Worm (Caenorhabditis elegans): ENCODE results near the gene C05D11.1.

DNA sequence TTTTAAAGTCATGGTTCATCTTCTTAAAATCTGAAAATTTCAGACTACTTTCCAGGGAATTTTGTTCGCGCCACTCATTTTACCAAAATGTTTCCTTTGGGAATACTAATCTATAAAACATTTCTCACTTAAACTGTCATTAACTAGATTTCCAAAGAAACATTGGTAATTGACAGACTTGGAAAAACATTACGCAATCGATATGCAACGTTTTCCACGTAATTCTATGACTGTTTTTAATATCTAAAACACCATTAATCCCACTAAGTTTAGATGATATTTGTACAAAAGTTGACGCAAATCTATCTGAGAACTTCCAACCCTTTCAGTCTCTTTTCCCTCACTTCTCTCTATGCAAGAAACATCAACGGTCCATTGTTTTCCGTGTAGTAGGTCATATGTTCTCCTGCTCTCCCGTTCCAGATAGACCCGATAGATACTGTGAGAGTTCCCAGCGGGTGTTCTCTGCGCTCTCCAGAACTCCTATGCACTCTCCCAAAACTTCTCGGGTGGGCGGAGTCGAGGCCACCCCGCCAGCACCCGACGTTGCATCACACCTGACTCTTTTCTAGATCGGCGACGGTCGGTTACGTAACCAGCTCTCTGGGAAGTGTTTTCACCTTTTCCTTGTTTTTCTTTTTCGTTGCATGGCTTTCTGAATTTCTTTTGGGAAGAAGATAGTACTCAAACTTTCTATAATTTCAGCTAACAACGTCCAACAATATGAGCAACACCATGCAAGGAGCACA, 42.0 kb downstream of the C05D11.1 start, which contains the start of gene zip-8:
- TF ChIP-seq F37D6.2 (tag; optimal IDR thresholded peaks at IDR 0.05): no peak
- no peak for TF ChIP-seq nhr-6 (tag; optimal IDR thresholded peaks at IDR 0.05)
- TF ChIP-seq ama-1 (optimal IDR thresholded peaks at IDR 0.05): no peak
- no peak for TF ChIP-seq F26F4.8 (GFP tag; conservative IDR thresholded peaks at IDR 0.05)
- no peak for TF ChIP-seq hlh-11 (tag; optimal IDR thresholded peaks at IDR 0.05)
- TF ChIP-seq nhr-11 (tag; optimal IDR thresholded peaks at IDR 0.05): no peak
- no peak for TF ChIP-seq unc-62 (GFP tag; optimal IDR thresholded peaks at IDR 0.05 in 1 of 2)
- no peak for TF ChIP-seq unc-62 (tag; optimal IDR thresholded peaks at IDR 0.05)
- TF ChIP-seq lin-38 (GFP tag; IDR thresholded peaks at IDR 0.05): no peak
- no peak for TF ChIP-seq snpc-1.2 (GFP tag; IDR thresholded peaks at IDR 0.05)
- TF ChIP-seq nhr-28 (tag; optimal IDR thresholded peaks at IDR 0.05): no peak

Measured in whole organism, L4 larva.